Worm (Caenorhabditis elegans): Measurements from ENCODE around the gene srh-276.

- no peak for TF ChIP-seq lin-32 (GFP tag; optimal IDR thresholded peaks at IDR 0.05)
- no peak for TF ChIP-seq lin-13 (tag; optimal IDR thresholded peaks at IDR 0.05)
- no peak for TF ChIP-seq mab-5 (tag; optimal IDR thresholded peaks at IDR 0.05)
- TF ChIP-seq unc-62 (GFP tag; optimal IDR thresholded peaks at IDR 0.05): no peak
- no peak for TF ChIP-seq lsy-2 (tag; optimal IDR thresholded peaks at IDR 0.05)
- no peak for TF ChIP-seq pha-4 (tag; optimal IDR thresholded peaks at IDR 0.05)
- no peak for TF ChIP-seq mls-2 (tag; optimal IDR thresholded peaks at IDR 0.05)
Observed at ce11 chrV:15569702-15570430, 40.7 kb downstream of the srh-276 start, which contains the start of gene lsm-5.
